Worm (Caenorhabditis elegans) whole organism, L4/young adult: ENCODE data around the gene ints-2.

Experiments used
- W03F9.2 ChIP-seq: fragments of 150-350 bp; optimal IDR thresholded peaks from 2 replicates; lab custom pipeline; 2014; ENCODE audit warnings: missing biosample characterization, missing genetic modification characterization
- him-1 ChIP-seq: sonication (generic microtip); optimal IDR thresholded peaks from 2 replicates; lab custom pipeline; 2016; ENCODE audit warnings: missing genotype, missing genetic modification reagents, missing genetic modification characterization, missing compliant biosample characterization

- TF ChIP-seq W03F9.2 (tag; lab: Kevin White, UChicago) (no peak), him-1 (tag; lab: Kevin White, UChicago) (no peak)
These were observed 46.2 kb downstream of the ints-2 start for ce11 chrV:14231656-14232055.
